Worm (Caenorhabditis elegans) whole organism, late embryonic: Measurements from ENCODE around the gene rnp-7.

Source experiments
- C38D4.7 ChIP-seq: fragments of 200-800 bp; sonication (Bioruptor generic); optimal IDR thresholded peaks from 2 replicates; lab custom pipeline; 2018; ENCODE audit warnings: mild to moderate bottlenecking, missing genetic modification characterization, moderate library complexity, missing compliant biosample characterization
- madf-2 ChIP-seq: sonication (generic microtip); optimal IDR thresholded peaks from 2 replicates; lab custom pipeline; 2017; ENCODE audit warnings: missing genetic modification characterization, missing compliant biosample characterization
- npax-4 ChIP-seq: sonication (generic microtip); optimal IDR thresholded peaks from 2 replicates; lab custom pipeline; 2016; ENCODE audit warnings: missing genetic modification characterization, missing compliant biosample characterization
- ref-2 ChIP-seq: sonication (generic microtip); optimal IDR thresholded peaks from 2 replicates; lab custom pipeline; 2016; ENCODE audit warnings: missing genetic modification characterization, missing compliant biosample characterization
- tbx-2 ChIP-seq: sonication (generic microtip); optimal IDR thresholded peaks from 2 replicates; lab custom pipeline; 2016; ENCODE audit warnings: missing genetic modification characterization, missing compliant biosample characterization

DNA sequence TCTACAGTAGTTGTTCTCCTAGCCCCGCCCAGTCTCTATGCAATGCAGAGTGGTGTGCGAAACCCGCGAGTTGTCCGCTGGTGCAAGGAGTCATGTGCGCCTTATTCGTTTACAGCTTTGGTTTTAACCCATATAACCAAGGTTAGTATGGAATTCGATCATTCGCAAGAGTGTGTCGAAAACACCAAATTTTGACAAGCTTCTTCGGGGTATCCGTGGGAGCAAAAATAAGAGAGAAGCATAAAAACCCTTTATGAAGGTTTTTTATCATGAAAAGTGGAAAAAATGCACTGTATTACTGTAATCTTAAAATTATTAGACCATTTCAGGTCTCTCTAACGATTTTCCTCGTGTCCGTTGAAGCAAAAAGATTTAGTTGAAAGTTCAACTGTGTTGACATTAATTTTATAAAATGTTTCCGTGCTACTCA is 18.8 kb downstream of the rnp-7 start:
- TF ChIP-seq npax-4 (tag; lab: Kevin White, UChicago) = no peak
- TF ChIP-seq C38D4.7 (GFP tag; lab: Kevin White, UChicago) = no peak
- TF ChIP-seq madf-2 (tag; lab: Kevin White, UChicago) = no peak
- TF ChIP-seq tbx-2 (tag; lab: Kevin White, UChicago) = no peak
- TF ChIP-seq ref-2 (tag; lab: Kevin White, UChicago) = no peak
